Fruit fly (Drosophila melanogaster) whole organism, embryonic: ENCODE results near the gene wls.
A peak's percentile ranks its signal among the peaks of the same experiment; 100 is the strongest.

ENCODE experiments used
- Ada2b ChIP-seq: fragments of 200-800 bp; sonication (Bioruptor generic); IDR thresholded peaks from 2 replicates; pipeline ENCODE4 v1.3.6; 2022; ENCODE audit warnings: missing biosample characterization, missing genetic modification characterization
- Aef1 ChIP-seq: fragments of 200-800 bp; sonication (Bioruptor generic); IDR thresholded peaks from 3 replicates; pipeline ENCODE4 v1.3.6; 2022; ENCODE audit warnings: missing biosample characterization, missing genetic modification characterization
- Blimp-1 ChIP-seq: fragments of 200-800 bp; sonication (Bioruptor generic); optimal IDR thresholded peaks from 3 replicates; lab custom pipeline; 2018; ENCODE audit warnings: missing biosample characterization, missing genetic modification characterization, mild to moderate bottlenecking, moderate library complexity, missing genetic modification reagents
- CG11723 ChIP-seq: fragments of 200-800 bp; sonication (Bioruptor generic); optimal IDR thresholded peaks from 2 replicates; lab custom pipeline; 2017; ENCODE audit warnings: missing biosample characterization, mild to moderate bottlenecking, missing genetic modification characterization
- CG12391 ChIP-seq: fragments of 200-800 bp; sonication (Bioruptor generic); optimal IDR thresholded peaks from 3 replicates; lab custom pipeline; 2018; ENCODE audit warnings: missing biosample characterization, mild to moderate bottlenecking, missing genetic modification characterization, moderate library complexity
- CG13287 ChIP-seq: fragments of 200-800 bp; sonication (Bioruptor generic); IDR thresholded peaks from 2 replicates; pipeline ENCODE4 v1.3.6; 2022; ENCODE audit warnings: missing biosample characterization, missing genetic modification characterization; ENCODE audit not compliant: partially characterized antibody
- CG15696 ChIP-seq: fragments of 200-800 bp; sonication (Bioruptor generic); optimal IDR thresholded peaks from 2 replicates; lab custom pipeline; 2019; ENCODE audit warnings: missing biosample characterization, mild to moderate bottlenecking, missing genetic modification characterization, moderate library complexity
- CG17802 ChIP-seq: fragments of 200-800 bp; sonication (Bioruptor generic); optimal IDR thresholded peaks from 2 replicates; lab custom pipeline; 2018; ENCODE audit warnings: missing biosample characterization, mild to moderate bottlenecking, missing genetic modification characterization, moderate library complexity
- CG2889 ChIP-seq: fragments of 200-800 bp; sonication (Bioruptor generic); IDR thresholded peaks from 3 replicates; pipeline ENCODE4 v1.3.6; 2022; ENCODE audit warnings: missing biosample characterization, missing genetic modification characterization
- CG3065 ChIP-seq: fragments of 200-800 bp; sonication (Bioruptor generic); optimal IDR thresholded peaks from 2 replicates; lab custom pipeline; 2016; ENCODE audit warnings: missing biosample characterization, missing genetic modification characterization
- CG31365 ChIP-seq: fragments of 200-800 bp; sonication (Bioruptor generic); optimal IDR thresholded peaks from 2 replicates; lab custom pipeline; 2018; ENCODE audit warnings: missing biosample characterization, mild to moderate bottlenecking, missing genetic modification characterization
- CG31388 ChIP-seq: fragments of 200-800 bp; sonication (Bioruptor generic); optimal IDR thresholded peaks from 2 replicates; lab custom pipeline; 2016; ENCODE audit warnings: missing biosample characterization, missing genetic modification characterization
- CG3847 ChIP-seq: fragments of 200-800 bp; sonication (Bioruptor generic); IDR thresholded peaks from 2 replicates; pipeline ENCODE4 v1.3.6; 2022; ENCODE audit warnings: missing biosample characterization, missing genetic modification characterization
- CG4328 ChIP-seq: fragments of 200-800 bp; sonication (Bioruptor generic); optimal IDR thresholded peaks from 3 replicates; lab custom pipeline; 2017; ENCODE audit warnings: missing biosample characterization, missing genetic modification reagents, missing genetic modification characterization
- CG43689 ChIP-seq: fragments of 200-800 bp; sonication (Bioruptor generic); IDR thresholded peaks from 2 replicates; pipeline ENCODE4 v1.3.6; 2022; ENCODE audit warnings: missing biosample characterization, missing genetic modification characterization
- CG4617 ChIP-seq: fragments of 200-800 bp; sonication (Bioruptor generic); optimal IDR thresholded peaks from 3 replicates; lab custom pipeline; 2016; ENCODE audit warnings: missing biosample characterization, missing genetic modification characterization, borderline replicate concordance
- CG7372 ChIP-seq: fragments of 200-800 bp; sonication (Bioruptor generic); IDR thresholded peaks from 2 replicates; pipeline ENCODE4 v1.3.6; 2022; ENCODE audit warnings: missing biosample characterization, missing genetic modification characterization
- CG7987 ChIP-seq: fragments of 200-800 bp; sonication (Bioruptor generic); optimal IDR thresholded peaks from 2 replicates; lab custom pipeline; 2018; ENCODE audit warnings: missing biosample characterization, mild to moderate bottlenecking, missing genetic modification characterization, moderate library complexity
- Dp ChIP-seq: fragments of 200-800 bp; sonication (Bioruptor generic); optimal IDR thresholded peaks from 2 replicates; lab custom pipeline; 2018; ENCODE audit warnings: missing biosample characterization, mild to moderate bottlenecking, missing genetic modification characterization, moderate library complexity
- ERR ChIP-seq: fragments of 200-800 bp; sonication (Bioruptor generic); optimal IDR thresholded peaks from 2 replicates; lab custom pipeline; 2016; ENCODE audit warnings: missing biosample characterization, missing genetic modification characterization
- Elba2 ChIP-seq: fragments of 200-800 bp; sonication (Bioruptor generic); optimal IDR thresholded peaks from 3 replicates; lab custom pipeline; 2016; ENCODE audit warnings: missing biosample characterization, missing genetic modification characterization
- MBD-R2 ChIP-seq: fragments of 200-800 bp; sonication (Bioruptor generic); IDR thresholded peaks from 2 replicates; pipeline ENCODE4 v1.3.6; 2022; ENCODE audit warnings: missing biosample characterization, missing genetic modification characterization
- MESR4 ChIP-seq: fragments of 200-800 bp; sonication (Bioruptor generic); optimal IDR thresholded peaks from 2 replicates; lab custom pipeline; 2018; ENCODE audit warnings: missing biosample characterization, mild to moderate bottlenecking, missing genetic modification characterization, moderate library complexity
- Med ChIP-seq: fragments of 200-800 bp; sonication (Bioruptor generic); peaks from one replicate; lab custom pipeline; 2016; ENCODE audit warnings: missing biosample characterization, missing genetic modification characterization, mild to moderate bottlenecking, inconsistent platforms, moderate library complexity
- Neu2 ChIP-seq: fragments of 200-800 bp; sonication (Bioruptor generic); optimal IDR thresholded peaks from 3 replicates; lab custom pipeline; 2016; ENCODE audit warnings: missing biosample characterization, missing genetic modification characterization, borderline replicate concordance
- Scr ChIP-seq: fragments of 200-800 bp; sonication (Bioruptor generic); IDR thresholded peaks from 2 replicates; pipeline ENCODE4 v1.3.6; 2022; ENCODE audit warnings: missing biosample characterization, missing genetic modification characterization; ENCODE audit not compliant: partially characterized antibody
- Xbp1 ChIP-seq: fragments of 200-800 bp; sonication (Bioruptor generic); optimal IDR thresholded peaks from 3 replicates; lab custom pipeline; 2016; ENCODE audit warnings: missing biosample characterization, mild to moderate bottlenecking, missing genetic modification characterization
- al ChIP-seq: fragments of 200-800 bp; sonication (Bioruptor generic); IDR thresholded peaks from 2 replicates; pipeline ENCODE4 v1.3.6; 2022; ENCODE audit warnings: missing biosample characterization, missing genetic modification characterization
- bbx ChIP-seq: fragments of 200-800 bp; sonication (Bioruptor generic); IDR thresholded peaks from 2 replicates; pipeline ENCODE4 v1.3.6; 2022; ENCODE audit warnings: missing biosample characterization, missing genetic modification characterization; ENCODE audit not compliant: partially characterized antibody
- chif ChIP-seq, 2 experiments: fragments of 200-800 bp; sonication (Bioruptor generic); optimal IDR thresholded peaks; 3 replicates each; lab custom pipeline; 2016; ENCODE audit warnings: missing biosample characterization in 2 of 2, missing genetic modification characterization in 2 of 2
- crp ChIP-seq, 2 experiments: fragments of 200-800 bp; sonication (Bioruptor generic); optimal IDR thresholded peaks; 2 replicates in 1 of 2; 3 replicates in 1 of 2; lab custom pipeline; 2017; ENCODE audit warnings: missing biosample characterization in 2 of 2, missing genetic modification characterization in 2 of 2, mild to moderate bottlenecking in 1 of 2, moderate library complexity in 1 of 2
- dm ChIP-seq: fragments of 200-800 bp; sonication (Bioruptor generic); optimal IDR thresholded peaks from 3 replicates; lab custom pipeline; 2016; ENCODE audit warnings: missing biosample characterization, missing genetic modification characterization
- fru ChIP-seq: fragments of >200 bp; optimal IDR thresholded peaks from 2 replicates; lab custom pipeline; 2017
- gfzf ChIP-seq: fragments of 200-800 bp; sonication (Bioruptor generic); optimal IDR thresholded peaks from 2 replicates; lab custom pipeline; 2016; ENCODE audit warnings: missing biosample characterization, mild to moderate bottlenecking, missing genetic modification characterization, moderate library complexity
- hbn ChIP-seq: fragments of 200-800 bp; sonication (Bioruptor generic); IDR thresholded peaks from 2 replicates; pipeline ENCODE4 v1.3.6; 2022; ENCODE audit warnings: missing biosample characterization, missing genetic modification characterization; ENCODE audit not compliant: partially characterized antibody
- insv ChIP-seq, 2 experiments: fragments of 200-800 bp; sonication (Bioruptor generic); optimal IDR thresholded peaks; 3 replicates each; lab custom pipeline; 2016 to 2018; ENCODE audit warnings: missing biosample characterization in 2 of 2, missing genetic modification characterization in 2 of 2
- klu ChIP-seq: fragments of 200-800 bp; sonication (Bioruptor generic); IDR thresholded peaks from 2 replicates; pipeline ENCODE4 v1.3.6; 2022; ENCODE audit warnings: missing biosample characterization, missing genetic modification characterization
- mam ChIP-seq: fragments of 200-800 bp; sonication (Bioruptor generic); optimal IDR thresholded peaks from 3 replicates; lab custom pipeline; 2016; ENCODE audit warnings: missing biosample characterization, missing genetic modification characterization
- prd ChIP-seq, 3 experiments: fragments of >200 bp in 2 of 3; fragments of 200-800 bp in 1 of 3; sonication (Bioruptor generic) in 1 of 3; optimal IDR thresholded peaks in 2 of 3; IDR thresholded peaks in 1 of 3; 2 replicates in 2 of 3; 3 replicates in 1 of 3; pipeline versions ENCODE4 v1.3.6 to Lab custom; 2017 to 2022; ENCODE audit warnings: missing biosample characterization in 1 of 3, missing genetic modification characterization in 1 of 3
- pzg ChIP-seq: fragments of 200-800 bp; sonication (Bioruptor generic); optimal IDR thresholded peaks from 3 replicates; lab custom pipeline; 2018; ENCODE audit warnings: missing biosample characterization, mild to moderate bottlenecking, missing genetic modification characterization, moderate library complexity
- slbo ChIP-seq: fragments of 200-800 bp; sonication (Bioruptor generic); IDR thresholded peaks from 2 replicates; pipeline ENCODE4 v1.3.6; 2022; ENCODE audit warnings: missing biosample characterization, missing genetic modification characterization
- slp2 ChIP-seq: fragments of 200-800 bp; sonication (Bioruptor generic); optimal IDR thresholded peaks from 2 replicates; lab custom pipeline; 2016; ENCODE audit warnings: missing biosample characterization, missing genetic modification characterization
- stwl ChIP-seq: fragments of 200-800 bp; sonication (Bioruptor generic); optimal IDR thresholded peaks from 3 replicates; lab custom pipeline; 2018; ENCODE audit warnings: missing biosample characterization, mild to moderate bottlenecking, missing genetic modification characterization, moderate library complexity
- usp ChIP-seq: fragments of >200 bp; optimal IDR thresholded peaks from 2 replicates; lab custom pipeline; 2017; ENCODE audit warnings: missing biosample characterization, missing genetic modification characterization
- vnd ChIP-seq: fragments of 200-800 bp; sonication (Bioruptor generic); IDR thresholded peaks from 3 replicates; pipeline ENCODE4 v1.3.6; 2022; ENCODE audit warnings: missing biosample characterization, missing genetic modification characterization; ENCODE audit not compliant: partially characterized antibody
- vvl ChIP-seq: fragments of 200-800 bp; sonication (Bioruptor generic); IDR thresholded peaks from 2 replicates; pipeline ENCODE4 v1.3.6; 2022; ENCODE audit warnings: missing biosample characterization, missing genetic modification characterization
- wek ChIP-seq: fragments of 200-800 bp; sonication (Bioruptor generic); optimal IDR thresholded peaks from 3 replicates; lab custom pipeline; 2018; ENCODE audit warnings: missing biosample characterization, mild to moderate bottlenecking, missing genetic modification characterization, moderate library complexity
- zfh2 ChIP-seq: fragments of 200-800 bp; sonication (Bioruptor generic); optimal IDR thresholded peaks from 2 replicates; lab custom pipeline; 2016; ENCODE audit warnings: missing biosample characterization, missing genetic modification characterization

The wls gene

dm6 chr3L:11173049-11173564 lies 3.7 kb upstream of the wls start, which contains the start of gene CG14142 (continued):
- peak; percentile 2 for TF ChIP-seq Xbp1
- 0 out of 2 replicates have a peak, but pooled peaks have one; percentile 15 for TF ChIP-seq Ada2b
- peak; percentile 50 for TF ChIP-seq Med (GFP tag; lab: Kevin White, UChicago)
- TF ChIP-seq CG17802 (tag; lab: Kevin White, UChicago) = no peak
- peak; percentile 6 for TF ChIP-seq CG12391 (tag; lab: Kevin White, UChicago)
- peak; percentile 35 for TF ChIP-seq CG7372 (GFP tag; lab: Robert Waterston, UW)
- no peak for TF ChIP-seq prd (optimal IDR thresholded peaks at IDR 0.05; lab: Kevin White, UChicago)
- 0 out of 3 replicates have a peak, but pooled peaks have one; percentile 32 for TF ChIP-seq prd (GFP tag; IDR thresholded peaks at IDR 0.05; lab: Robert Waterston, UW)
- TF ChIP-seq vvl (GFP tag; lab: Robert Waterston, UW) = 0 out of 2 replicates have a peak, but pooled peaks have one; percentile 16
- TF ChIP-seq, all 482 proteins: peak for 21

DNA sequence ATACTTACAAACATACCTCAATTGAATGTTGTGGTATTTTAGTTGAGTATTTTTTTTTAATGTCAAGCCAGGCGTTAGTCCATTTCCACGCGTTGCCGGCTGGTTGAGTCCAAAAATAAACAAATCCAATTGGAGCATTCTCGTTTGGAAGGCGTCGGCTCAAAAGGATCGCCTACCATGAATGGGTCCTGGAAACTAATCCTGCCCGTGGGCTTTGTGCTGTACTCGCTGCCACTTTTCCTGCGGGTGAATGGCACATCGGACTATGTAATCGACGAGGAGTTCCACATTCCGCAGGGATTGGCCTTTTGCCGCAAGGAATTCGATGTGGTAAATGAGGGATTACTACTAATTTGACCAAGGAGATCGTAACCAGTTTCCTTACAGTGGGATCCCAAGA lies 4.5 kb downstream of the wls start, which contains the start of gene Alg10:
Gene Alg10 (plus strand): TSS at position 73 of the 400 bp plus-strand sequence.
- no peak for TF ChIP-seq usp (GFP tag; lab: Kevin White, UChicago)
- no peak for TF ChIP-seq Aef1 (GFP tag; lab: Robert Waterston, UW)
- no peak for TF ChIP-seq CG2889
- peak; percentile 7 for TF ChIP-seq CG4617
- TF ChIP-seq mam (GFP tag; lab: Kevin White, UChicago) = no peak
- peak; percentile 13; the same call in 1 of the 2 replicates for TF ChIP-seq bbx (GFP tag; lab: Robert Waterston, UW)
- no peak for TF ChIP-seq CG15696
- peak; percentile 80 for TF ChIP-seq stwl (tag; lab: Kevin White, UChicago)
- peak; percentile 32 for TF ChIP-seq pzg (GFP tag; lab: Kevin White, UChicago)
- no peak for TF ChIP-seq slbo (GFP tag; lab: Robert Waterston, UW)
- TF ChIP-seq CG3065 (GFP tag; lab: Kevin White, UChicago) = no peak
- TF ChIP-seq CG3847 = no peak
- no peak for TF ChIP-seq CG31365 (tag; lab: Kevin White, UChicago)
- TF ChIP-seq Med (GFP tag; lab: Kevin White, UChicago) = peak; percentile 63
- peak; percentile 95 for TF ChIP-seq Neu2 (GFP tag; lab: Kevin White, UChicago)
- TF ChIP-seq klu (GFP tag; lab: Robert Waterston, UW) = no peak
- TF ChIP-seq CG7987 = no peak
- TF ChIP-seq CG31388 = no peak
- TF ChIP-seq Blimp-1 (GFP tag; lab: Kevin White, UChicago) = no peak
- peak; percentile 33; the same call in 1 of the 2 replicates for TF ChIP-seq CG13287 (GFP tag; lab: Robert Waterston, UW)
- TF ChIP-seq insv (GFP tag; optimal IDR thresholded peaks at IDR 0.05; lab: Kevin White, UChicago) = peak in 1 of 2 experiments; percentile 90
- TF ChIP-seq Dp (GFP tag; lab: Kevin White, UChicago) = peak; percentile 24
- no peak for TF ChIP-seq Scr (GFP tag; lab: Robert Waterston, UW)
- TF ChIP-seq MESR4 = peak; percentile 23
- TF ChIP-seq CG43689 (GFP tag; lab: Robert Waterston, UW) = 0 out of 2 replicates have a peak, but pooled peaks have one; percentile 22
- TF ChIP-seq chif (GFP tag; optimal IDR thresholded peaks at IDR 0.05; lab: Kevin White, UChicago) = no peak
- TF ChIP-seq zfh2 (GFP tag; lab: Kevin White, UChicago) = no peak
- TF ChIP-seq slp2 (GFP tag; lab: Kevin White, UChicago) = no peak
- no peak for TF ChIP-seq CG11723 (GFP tag; lab: Kevin White, UChicago)
- peak; percentile 38 for TF ChIP-seq Elba2
- no peak for TF ChIP-seq dm (GFP tag; lab: Kevin White, UChicago)
- no peak for TF ChIP-seq hbn (GFP tag; lab: Robert Waterston, UW)
- no peak for TF ChIP-seq ERR (GFP tag; lab: Kevin White, UChicago)
- no peak for TF ChIP-seq al (GFP tag; lab: Robert Waterston, UW)
- TF ChIP-seq wek (GFP tag; lab: Kevin White, UChicago) = no peak
- peak; percentile 77 for TF ChIP-seq gfzf
- TF ChIP-seq crp (GFP tag; optimal IDR thresholded peaks at IDR 0.05; lab: Kevin White, UChicago) = peak in 1 of 2 experiments; percentile 51
- no peak for TF ChIP-seq CG4328
- TF ChIP-seq fru (lab: Kevin White, UChicago) = no peak
- TF ChIP-seq MBD-R2 (GFP tag; lab: Robert Waterston, UW) = peak; percentile 69
- no peak for TF ChIP-seq vnd (GFP tag; lab: Robert Waterston, UW)
